Worm (Caenorhabditis elegans) whole organism, mixed stage, embryonic: Measurements from ENCODE around the gene exos-4.2.

ENCODE experiments used
- ceh-39 ChIP-seq: fragments of 150-350 bp; optimal IDR thresholded peaks from 2 replicates; lab custom pipeline; 2014; ENCODE audit warnings: missing biosample characterization, missing genetic modification characterization
- elt-3 ChIP-seq: fragments of 150-350 bp; optimal IDR thresholded peaks from 2 replicates; lab custom pipeline; 2014; ENCODE audit warnings: missing biosample characterization, missing genetic modification characterization
- hlh-1 ChIP-seq: fragments of 150-350 bp; optimal IDR thresholded peaks from 2 replicates; lab custom pipeline; 2014; ENCODE audit warnings: missing biosample characterization, missing genetic modification reagents, missing genetic modification characterization
- lin-13 ChIP-seq: fragments of 150-350 bp; optimal IDR thresholded peaks from 2 replicates; lab custom pipeline; 2014; ENCODE audit warnings: missing biosample characterization, missing genetic modification characterization
- lsy-2 ChIP-seq: fragments of 150-350 bp; optimal IDR thresholded peaks from 2 replicates; lab custom pipeline; 2014; ENCODE audit warnings: missing biosample characterization, missing genetic modification characterization
- mab-5 ChIP-seq: fragments of 150-350 bp; optimal IDR thresholded peaks from 2 replicates; lab custom pipeline; 2014; ENCODE audit warnings: missing biosample characterization, missing genetic modification characterization
- nhr-237 ChIP-seq: fragments of 150-350 bp; optimal IDR thresholded peaks from 2 replicates; lab custom pipeline; 2014; ENCODE audit warnings: missing biosample characterization, missing genetic modification characterization
- pha-4 ChIP-seq: fragments of 150-350 bp; optimal IDR thresholded peaks from 2 replicates; lab custom pipeline; 2018; ENCODE audit warnings: missing biosample characterization, missing genetic modification reagents, missing genetic modification characterization
- unc-39 ChIP-seq: fragments of 150-350 bp; optimal IDR thresholded peaks from 2 replicates; lab custom pipeline; 2014; ENCODE audit warnings: missing biosample characterization, missing genetic modification characterization

DNA sequence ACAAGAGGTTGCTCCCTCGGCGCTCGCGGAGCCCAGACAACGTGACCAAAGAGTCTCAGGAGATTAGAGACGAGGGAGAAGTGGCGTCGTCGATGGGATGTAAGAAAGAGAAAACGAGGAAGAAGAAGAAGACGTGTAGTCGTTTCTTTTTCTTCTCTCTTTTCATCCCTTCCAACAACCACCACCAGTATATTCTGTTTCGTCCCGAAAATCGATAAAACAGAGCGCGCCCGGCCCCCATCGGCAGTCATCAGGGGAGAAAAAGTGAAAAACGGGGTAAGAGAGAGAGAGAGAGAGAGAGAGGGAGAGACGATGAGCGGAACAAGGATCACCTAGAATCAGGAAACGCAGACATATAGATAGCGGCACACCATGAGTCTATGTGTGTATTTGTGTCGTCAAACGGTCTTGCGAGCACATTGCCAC is 27.9 kb downstream of the exos-4.2 start:
- TF ChIP-seq elt-3 (no peak), lsy-2 (tag; lab: Kevin White, UChicago) (peak; percentile 21), hlh-1 (tag; lab: Kevin White, UChicago) (no peak), pha-4 (peak; percentile 24), nhr-237 (no peak), lin-13 (no peak), mab-5 (tag; lab: Kevin White, UChicago) (no peak), ceh-39 (tag; lab: Kevin White, UChicago) (peak; percentile 32), unc-39 (tag; lab: Kevin White, UChicago) (no peak)
